Worm (Caenorhabditis elegans) whole organism, early embryonic: Measurements from ENCODE around the gene got-1.2.

Experiments used
- aly-1 ChIP-seq: sonication (generic microtip); optimal IDR thresholded peaks from 2 replicates; lab custom pipeline; 2016; ENCODE audit warnings: missing genetic modification characterization, missing compliant biosample characterization
- ama-1 ChIP-seq: fragments of 150-350 bp; optimal IDR thresholded peaks from 2 replicates; lab custom pipeline; 2014
- ceh-13 ChIP-seq: fragments of 200-800 bp; sonication (Bioruptor generic); optimal IDR thresholded peaks from 2 replicates; lab custom pipeline; 2018; ENCODE audit warnings: mild to moderate bottlenecking, missing genetic modification characterization, missing compliant biosample characterization
- flt-1 ChIP-seq: fragments of 200-800 bp; sonication (Bioruptor generic); IDR thresholded peaks from 2 replicates; pipeline ENCODE4 v1.3.6; 2022; ENCODE audit warnings: missing genetic modification characterization, missing compliant biosample characterization
- hmg-4 ChIP-seq: fragments of 200-800 bp; sonication (Bioruptor generic); optimal IDR thresholded peaks from 2 replicates; lab custom pipeline; 2018; ENCODE audit warnings: mild to moderate bottlenecking, missing genetic modification characterization, missing compliant biosample characterization
- hnd-1 ChIP-seq: sonication (generic microtip); optimal IDR thresholded peaks from 2 replicates; lab custom pipeline; 2016; ENCODE audit warnings: missing genetic modification characterization, missing compliant biosample characterization
- tbx-11 ChIP-seq: fragments of 200-800 bp; sonication (Bioruptor generic); IDR thresholded peaks from 2 replicates; pipeline ENCODE4 v1.3.6; 2022; ENCODE audit warnings: missing genetic modification characterization, missing compliant biosample characterization
- tra-4 ChIP-seq: sonication (generic microtip); optimal IDR thresholded peaks from 2 replicates; lab custom pipeline; 2017; ENCODE audit warnings: missing genetic modification characterization, missing compliant biosample characterization

ce11 chrX:16808526-16808925, 15.6 kb upstream of the got-1.2 start:
- TF ChIP-seq tbx-11 (GFP tag; lab: Robert Waterston, UW) = no peak
- no peak for TF ChIP-seq ama-1
- TF ChIP-seq hnd-1 (tag; lab: Kevin White, UChicago) = no peak
- no peak for TF ChIP-seq ceh-13 (GFP tag; lab: Kevin White, UChicago)
- TF ChIP-seq aly-1 (tag; lab: Kevin White, UChicago) = no peak
- no peak for TF ChIP-seq hmg-4 (GFP tag; lab: Kevin White, UChicago)
- TF ChIP-seq tra-4 (tag; lab: Kevin White, UChicago) = no peak
- TF ChIP-seq flt-1 (GFP tag; lab: Robert Waterston, UW) = no peak
